Worm (Caenorhabditis elegans) whole organism, L3 larva: Measurements from ENCODE around the gene npr-5.

ENCODE experiments used
- egl-27 ChIP-seq: sonication (generic microtip); optimal IDR thresholded peaks from 4 replicates; lab custom pipeline; 2017; ENCODE audit warnings: missing biosample characterization, missing genetic modification reagents, missing genetic modification characterization
- elt-2 ChIP-seq: sonication (generic microtip); optimal IDR thresholded peaks from 2 replicates; lab custom pipeline; 2016; ENCODE audit warnings: missing genetic modification reagents, mild to moderate bottlenecking, missing genetic modification characterization, missing compliant biosample characterization
- nhr-28 ChIP-seq: fragments of 150-350 bp; optimal IDR thresholded peaks from 2 replicates; lab custom pipeline; 2014; ENCODE audit warnings: missing biosample characterization, missing genetic modification characterization

- no peak for TF ChIP-seq elt-2 (tag; lab: Kevin White, UChicago)
- TF ChIP-seq egl-27 (tag; lab: Kevin White, UChicago) = no peak
- TF ChIP-seq nhr-28 (tag; lab: Kevin White, UChicago) = no peak
Observed at ce11 chrV:248636-249035, 32.9 kb downstream of the npr-5 start.
